Worm (Caenorhabditis elegans): Measurements from ENCODE around the gene clec-76.

ce11 chrIV:3919506-3919905 is 45.5 kb upstream of the clec-76 start, which contains the start of gene srz-19:
- TF ChIP-seq nhr-12 (tag; optimal IDR thresholded peaks at IDR 0.05) (no peak), tbx-8 (GFP tag; optimal IDR thresholded peaks at IDR 0.05) (no peak), pha-4 (tag; optimal IDR thresholded peaks at IDR 0.05) (no peak), snpc-4 (tag; optimal IDR thresholded peaks at IDR 0.05) (no peak), nhr-237 (tag; optimal IDR thresholded peaks at IDR 0.05) (no peak), nhr-28 (tag; optimal IDR thresholded peaks at IDR 0.05) (no peak), lin-32 (GFP tag; optimal IDR thresholded peaks at IDR 0.05) (no peak), ztf-11 (tag; optimal IDR thresholded peaks at IDR 0.05) (no peak), elt-3 (tag; optimal IDR thresholded peaks at IDR 0.05) (no peak), hlh-1 (tag; optimal IDR thresholded peaks at IDR 0.05) (no peak), unc-62 (GFP tag; optimal IDR thresholded peaks at IDR 0.05) (no peak)

All from whole organism, mixed stage, embryonic.